Fruit fly (Drosophila melanogaster) whole organism, prepupa: ENCODE measurements around the gene CG13920.
A peak's percentile ranks its signal among the peaks of the same experiment; 100 is the strongest.

Source experiments
- CG6276 ChIP-seq: fragments of 200-800 bp; sonication (Bioruptor generic); optimal IDR thresholded peaks from 2 replicates; lab custom pipeline; 2017; ENCODE audit warnings: missing biosample characterization, mild to moderate bottlenecking, missing genetic modification characterization
- salr ChIP-seq, 2 experiments: fragments of 200-800 bp; sonication (Bioruptor generic); optimal IDR thresholded peaks; 3 replicates each; lab custom pipeline; 2016 to 2018; ENCODE audit warnings: missing biosample characterization in 2 of 2, missing genetic modification characterization in 2 of 2, mild to moderate bottlenecking in 1 of 2

dm6 chr3L:1668504-1668903, 19.8 kb downstream of the CG13920 start, which contains the start of gene RpL23A:
- peak in 1 of 2 experiments; percentile 86 for TF ChIP-seq salr (GFP tag; optimal IDR thresholded peaks at IDR 0.05; lab: Kevin White, UChicago)
- TF ChIP-seq CG6276: no peak
